Fruit fly (Drosophila melanogaster) whole organism, wandering third instar larva: Measurements from ENCODE around the gene Mgat4b.
A peak's percentile ranks its signal among the peaks of the same experiment; 100 is the strongest.

Source experiments
- Abd-B ChIP-seq: fragments of >200 bp; optimal IDR thresholded peaks from 2 replicates; lab custom pipeline; 2017; ENCODE audit warnings: missing biosample characterization, missing genetic modification characterization
- CG32264 ChIP-seq: fragments of 200-800 bp; sonication (Bioruptor generic); optimal IDR thresholded peaks from 2 replicates; lab custom pipeline; 2016; ENCODE audit warnings: missing biosample characterization, missing genetic modification characterization
- CG9705 ChIP-seq: fragments of 200-800 bp; sonication (Bioruptor generic); optimal IDR thresholded peaks from 2 replicates; lab custom pipeline; 2018; ENCODE audit warnings: missing biosample characterization, mild to moderate bottlenecking, missing genetic modification characterization
- CrebA ChIP-seq: fragments of 200-800 bp; sonication (Bioruptor generic); optimal IDR thresholded peaks from 2 replicates; lab custom pipeline; 2016; ENCODE audit warnings: missing biosample characterization, mild to moderate bottlenecking, missing genetic modification characterization, borderline replicate concordance
- Dfd ChIP-seq: fragments of >200 bp; optimal IDR thresholded peaks from 2 replicates; lab custom pipeline; 2017; ENCODE audit warnings: missing biosample characterization, missing genetic modification characterization
- Dif ChIP-seq: fragments of 200-275, 200-300 bp; sonication (Bioruptor generic); optimal IDR thresholded peaks from 2 replicates; lab custom pipeline; 2018; ENCODE audit warnings: missing biosample characterization, missing genetic modification characterization; ENCODE audit not compliant: partially characterized antibody
- GATAd ChIP-seq: sonication (Bioruptor generic); optimal IDR thresholded peaks from 2 replicates; lab custom pipeline; 2016; ENCODE audit warnings: missing biosample characterization, missing genetic modification characterization
- HLH106 ChIP-seq: fragments of 200-800 bp; optimal IDR thresholded peaks from 3 replicates; lab custom pipeline; 2019; ENCODE audit warnings: missing biosample characterization, mild to moderate bottlenecking, missing genetic modification characterization, moderate library complexity
- Hnf4 ChIP-seq: fragments of 200-800 bp; sonication (Bioruptor generic); optimal IDR thresholded peaks from 2 replicates; lab custom pipeline; 2016; ENCODE audit warnings: missing biosample characterization, mild to moderate bottlenecking, missing genetic modification characterization
- Hr78 ChIP-seq: fragments of >200 bp; optimal IDR thresholded peaks from 2 replicates; lab custom pipeline; 2017; ENCODE audit warnings: missing biosample characterization, missing genetic modification characterization
- Hr83 ChIP-seq: fragments of 200-300 bp; sonication (Bioruptor generic); optimal IDR thresholded peaks from 2 replicates; lab custom pipeline; 2016; ENCODE audit warnings: missing biosample characterization, mild to moderate bottlenecking, missing genetic modification characterization, moderate library complexity; ENCODE audit not compliant: poor library complexity, severe bottlenecking
- Jra ChIP-seq: sonication (Bioruptor generic); optimal IDR thresholded peaks from 2 replicates; lab custom pipeline; 2016; ENCODE audit warnings: missing biosample characterization, missing genetic modification characterization
- Mio ChIP-seq: sonication (Bioruptor generic); optimal IDR thresholded peaks from 2 replicates; lab custom pipeline; 2016; ENCODE audit warnings: missing biosample characterization, missing genetic modification characterization
- Myc ChIP-seq: fragments of >200 bp; optimal IDR thresholded peaks from 2 replicates; lab custom pipeline; 2017
- N ChIP-seq: fragments of >200 bp; optimal IDR thresholded peaks from 2 replicates; lab custom pipeline; 2018; ENCODE audit warnings: missing biosample characterization, missing external identifiers, missing genetic modification characterization
- OdsH ChIP-seq: fragments of 200-800 bp; sonication (Bioruptor generic); optimal IDR thresholded peaks from 2 replicates; lab custom pipeline; 2016; ENCODE audit warnings: missing biosample characterization, mild to moderate bottlenecking, missing genetic modification characterization
- Rel ChIP-seq, 2 experiments: fragments of 200-800 bp; sonication (Bioruptor generic) in 1 of 2; optimal IDR thresholded peaks; 2 replicates in 1 of 2; 3 replicates in 1 of 2; lab custom pipeline; 2016 to 2019; ENCODE audit warnings: mild to moderate bottlenecking in 2 of 2, missing biosample characterization in 2 of 2, missing genetic modification characterization in 2 of 2, moderate library complexity in 1 of 2
- Sp1 ChIP-seq: fragments of 200-800 bp; sonication (Bioruptor generic); optimal IDR thresholded peaks from 3 replicates; lab custom pipeline; 2019; ENCODE audit warnings: missing biosample characterization, mild to moderate bottlenecking, missing genetic modification characterization, moderate library complexity
- Vsx2 ChIP-seq: fragments of 200-300, 225-300 bp; sonication (Bioruptor generic); optimal IDR thresholded peaks from 2 replicates; lab custom pipeline; 2018; ENCODE audit warnings: missing biosample characterization, missing genetic modification characterization; ENCODE audit not compliant: partially characterized antibody
- br ChIP-seq: fragments of 200-800 bp; sonication (Bioruptor generic); optimal IDR thresholded peaks from 2 replicates; lab custom pipeline; 2016; ENCODE audit warnings: missing biosample characterization, missing genetic modification characterization
- brk ChIP-seq: fragments of 200-800 bp; sonication (Bioruptor generic); optimal IDR thresholded peaks from 2 replicates; lab custom pipeline; 2016; ENCODE audit warnings: missing biosample characterization, mild to moderate bottlenecking, missing genetic modification characterization
- dl ChIP-seq, 2 experiments: fragments of 175-275, 200-275 bp in 1 of 2; fragments of 200-275 bp in 1 of 2; sonication (Bioruptor generic); optimal IDR thresholded peaks; lab custom pipeline; 2018; ENCODE audit warnings: mild to moderate bottlenecking in 2 of 2, missing biosample characterization in 2 of 2, missing genetic modification characterization in 2 of 2, moderate library complexity in 2 of 2; ENCODE audit not compliant: partially characterized antibody in 2 of 2, insufficient read depth in 1 of 2
- dmrt93B ChIP-seq: fragments of 200-800 bp; sonication (Bioruptor generic); optimal IDR thresholded peaks from 2 replicates; lab custom pipeline; 2018; ENCODE audit warnings: missing biosample characterization, mild to moderate bottlenecking, missing genetic modification characterization
- dsf ChIP-seq: sonication (Bioruptor generic); optimal IDR thresholded peaks from 2 replicates; lab custom pipeline; 2016; ENCODE audit warnings: missing biosample characterization, missing genetic modification characterization, borderline replicate concordance
- ey ChIP-seq: fragments of 200-800 bp; sonication (Bioruptor generic); optimal IDR thresholded peaks from 2 replicates; lab custom pipeline; 2016; ENCODE audit warnings: missing biosample characterization, missing genetic modification characterization
- foxo ChIP-seq, 2 experiments: fragments of 200-800 bp; sonication (Bioruptor generic); optimal IDR thresholded peaks; 2 replicates in 1 of 2; 3 replicates in 1 of 2; lab custom pipeline; 2016 to 2017; ENCODE audit warnings: missing biosample characterization in 2 of 2, missing genetic modification characterization in 2 of 2
- fru ChIP-seq: fragments of 200-800 bp; sonication (Bioruptor generic); optimal IDR thresholded peaks from 3 replicates; lab custom pipeline; 2016; ENCODE audit warnings: missing biosample characterization, mild to moderate bottlenecking, missing genetic modification characterization
- h ChIP-seq: fragments of 200-800 bp; sonication (Bioruptor generic); optimal IDR thresholded peaks from 3 replicates; lab custom pipeline; 2016; ENCODE audit warnings: missing biosample characterization, mild to moderate bottlenecking, missing genetic modification characterization
- jim ChIP-seq: fragments of 175-275, 200-325 bp; sonication (Bioruptor generic); optimal IDR thresholded peaks from 2 replicates; lab custom pipeline; 2016; ENCODE audit warnings: missing biosample characterization, mild to moderate bottlenecking, missing genetic modification characterization
- lola ChIP-seq: fragments of >200 bp; optimal IDR thresholded peaks from 2 replicates; lab custom pipeline; 2017; ENCODE audit warnings: missing biosample characterization, missing genetic modification characterization
- pan ChIP-seq: fragments of >200 bp; optimal IDR thresholded peaks from 2 replicates; lab custom pipeline; 2017
- psq ChIP-seq: fragments of 200-800 bp; sonication (Bioruptor generic); optimal IDR thresholded peaks from 3 replicates; lab custom pipeline; 2017; ENCODE audit warnings: missing biosample characterization, mild to moderate bottlenecking, missing genetic modification characterization, moderate library complexity
- rgr ChIP-seq: fragments of 200-800 bp; sonication (Bioruptor generic); optimal IDR thresholded peaks from 3 replicates; lab custom pipeline; 2016; ENCODE audit warnings: missing biosample characterization, mild to moderate bottlenecking, missing genetic modification characterization
- sage ChIP-seq: fragments of 200-800 bp; sonication (Bioruptor generic); optimal IDR thresholded peaks from 2 replicates; lab custom pipeline; 2016; ENCODE audit warnings: missing biosample characterization, mild to moderate bottlenecking, missing genetic modification characterization
- sv ChIP-seq: fragments of 200-800 bp; sonication (Bioruptor generic); optimal IDR thresholded peaks from 3 replicates; lab custom pipeline; 2016; ENCODE audit warnings: missing biosample characterization, missing genetic modification characterization
- tai ChIP-seq: sonication (Bioruptor generic); optimal IDR thresholded peaks from 2 replicates; lab custom pipeline; 2016; ENCODE audit warnings: missing biosample characterization, missing genetic modification characterization
- usp ChIP-seq: fragments of >200 bp; optimal IDR thresholded peaks from 2 replicates; lab custom pipeline; 2017; ENCODE audit warnings: missing biosample characterization, missing genetic modification characterization
- woc ChIP-seq: sonication (Bioruptor generic); optimal IDR thresholded peaks from 2 replicates; lab custom pipeline; 2016; ENCODE audit warnings: missing biosample characterization, mild to moderate bottlenecking, missing genetic modification characterization

Gene Mgat4b

dm6 chr3L:14761837-14762785, 7.0 kb downstream of the Mgat4b start, which contains the start of the genes Tsen34 and Mgat4a (continued):
- TF ChIP-seq dsf (GFP tag; lab: Kevin White, UChicago) (no peak), GATAd (GFP tag; lab: Kevin White, UChicago) (peak; percentile 32), Sp1 (no peak), woc (GFP tag; lab: Kevin White, UChicago) (peak; percentile 9), br (GFP tag; lab: Kevin White, UChicago) (peak; percentile 59), sv (GFP tag; lab: Kevin White, UChicago) (peak; percentile 43), fru (GFP tag; lab: Kevin White, UChicago) (no peak), dmrt93B (GFP tag; lab: Kevin White, UChicago) (no peak), psq (GFP tag; lab: Kevin White, UChicago) (peak; percentile 50), Abd-B (no peak)

dm6 chr3L:14760949-14761348, 8.1 kb downstream of the Mgat4b start, which contains the start of gene Trl:
TSS of gene Trl (minus strand) at chr3L:14761049.
- TF ChIP-seq HLH106 (tag; lab: Kevin White, UChicago) (no peak), br (GFP tag; lab: Kevin White, UChicago) (no peak), tai (no peak), fru (GFP tag; lab: Kevin White, UChicago) (no peak), CG9705 (GFP tag; lab: Kevin White, UChicago) (no peak), psq (GFP tag; lab: Kevin White, UChicago) (no peak), dmrt93B (GFP tag; lab: Kevin White, UChicago) (no peak), sage (no peak), h (GFP tag; lab: Kevin White, UChicago) (no peak), dl (GFP tag; optimal IDR thresholded peaks at IDR 0.05; lab: Kevin White, UChicago; ENCODE audit: insufficient read depth in 1 of 2, partially characterized antibody in 2 of 2) (no peak), Dfd (GFP tag; lab: Kevin White, UChicago) (no peak), usp (GFP tag; lab: Kevin White, UChicago) (no peak), Hr83 (GFP tag; lab: Kevin White, UChicago) (no peak), Sp1 (no peak), Myc (no peak), Vsx2 (no peak), foxo (GFP tag; optimal IDR thresholded peaks at IDR 0.05; lab: Kevin White, UChicago) (no peak), pan (no peak), Rel (GFP tag; optimal IDR thresholded peaks at IDR 0.05; lab: Kevin White, UChicago) (no peak), Rel (tag; optimal IDR thresholded peaks at IDR 0.05; lab: Kevin White, UChicago) (no peak), Jra (GFP tag; lab: Kevin White, UChicago) (no peak)

- TF ChIP-seq Mio (no peak), OdsH (GFP tag; lab: Kevin White, UChicago) (no peak), woc (GFP tag; lab: Kevin White, UChicago) (no peak), lola (GFP tag; lab: Kevin White, UChicago) (no peak), jim (GFP tag; lab: Kevin White, UChicago) (no peak), dsf (GFP tag; lab: Kevin White, UChicago) (no peak), CG9705 (GFP tag; lab: Kevin White, UChicago) (no peak), Dif (GFP tag; lab: Kevin White, UChicago) (peak; percentile 91), Rel (GFP tag; optimal IDR thresholded peaks at IDR 0.05; lab: Kevin White, UChicago) (no peak), Rel (tag; optimal IDR thresholded peaks at IDR 0.05; lab: Kevin White, UChicago) (no peak), CrebA (GFP tag; lab: Kevin White, UChicago) (no peak), N (GFP tag; lab: Kevin White, UChicago) (no peak), tai (peak; percentile 52), rgr (peak; percentile 37), Sp1 (peak; percentile 22), ey (GFP tag; lab: Kevin White, UChicago) (peak; percentile 49), HLH106 (tag; lab: Kevin White, UChicago) (no peak), dl (GFP tag; optimal IDR thresholded peaks at IDR 0.05; lab: Kevin White, UChicago; ENCODE audit: insufficient read depth in 1 of 2, partially characterized antibody in 2 of 2) (peak; percentile 76 to 85), Hnf4 (peak; percentile 27), Dfd (GFP tag; lab: Kevin White, UChicago) (no peak), GATAd (GFP tag; lab: Kevin White, UChicago) (no peak), pan (no peak), sv (GFP tag; lab: Kevin White, UChicago) (peak; percentile 68), Vsx2 (no peak), Jra (GFP tag; lab: Kevin White, UChicago) (peak; percentile 49), foxo (GFP tag; optimal IDR thresholded peaks at IDR 0.05; lab: Kevin White, UChicago) (peak in 1 of 2 experiments; percentile 54), Abd-B (no peak), br (GFP tag; lab: Kevin White, UChicago) (peak; percentile 47), brk (GFP tag; lab: Kevin White, UChicago) (no peak), dmrt93B (GFP tag; lab: Kevin White, UChicago) (no peak), CG32264 (GFP tag; lab: Kevin White, UChicago) (no peak), Hr78 (GFP tag; lab: Kevin White, UChicago) (no peak), h (GFP tag; lab: Kevin White, UChicago) (peak; percentile 34), Hr83 (GFP tag; lab: Kevin White, UChicago) (peak; percentile 35), fru (GFP tag; lab: Kevin White, UChicago) (peak; percentile 57), usp (GFP tag; lab: Kevin White, UChicago) (no peak)
Observed at dm6 chr3L:14759984-14760626, 9.0 kb downstream of the Mgat4b start.
